Worm (Caenorhabditis elegans) whole organism, young adult: ENCODE data around the gene F54H5.3.
A peak's percentile ranks its signal among the peaks of the same experiment; 100 is the strongest.

ENCODE experiments used
- B0019.2 ChIP-seq: fragments of 200-800 bp; sonication (Bioruptor generic); conservative IDR thresholded peaks from 2 replicates; pipeline ENCODE4 v1.3.6; 2022; ENCODE audit warnings: missing genetic modification reagents, missing genetic modification characterization, missing compliant biosample characterization
- B0336.3 ChIP-seq: fragments of 200-800 bp; sonication (Bioruptor generic); IDR thresholded peaks from 2 replicates; pipeline ENCODE4 v1.3.6; 2022; ENCODE audit warnings: missing genetic modification characterization, missing compliant biosample characterization
- C06A6.2 ChIP-seq: fragments of 200-800 bp; sonication (Bioruptor generic); conservative IDR thresholded peaks from 2 replicates; pipeline ENCODE4 v1.3.6; 2022; ENCODE audit warnings: missing genetic modification characterization, missing compliant biosample characterization
- D2030.7 ChIP-seq: fragments of 200-800 bp; sonication (Bioruptor generic); IDR thresholded peaks from 2 replicates; pipeline ENCODE4 v1.3.6; 2022; ENCODE audit warnings: missing genetic modification reagents, missing genetic modification characterization, missing compliant biosample characterization
- F10E7.11 ChIP-seq: sonication (generic microtip); optimal IDR thresholded peaks from 2 replicates; lab custom pipeline; 2017; ENCODE audit warnings: mild to moderate bottlenecking, missing genetic modification characterization, moderate library complexity, missing compliant biosample characterization
- F23B12.7 ChIP-seq: sonication (generic microtip); optimal IDR thresholded peaks from 2 replicates; lab custom pipeline; 2017; ENCODE audit warnings: missing genetic modification characterization, mild to moderate bottlenecking, missing compliant biosample characterization, antibody characterized with exemption, moderate library complexity; ENCODE audit not compliant: insufficient read depth
- F57A8.1 ChIP-seq: fragments of 200-800 bp; sonication (Bioruptor generic); optimal IDR thresholded peaks from 2 replicates; lab custom pipeline; 2018; ENCODE audit warnings: mild to moderate bottlenecking, missing genetic modification characterization, moderate library complexity, missing compliant biosample characterization
- F57C9.4 ChIP-seq: sonication (generic microtip); optimal IDR thresholded peaks from 2 replicates; lab custom pipeline; 2017; ENCODE audit warnings: mild to moderate bottlenecking, missing genetic modification characterization, missing compliant biosample characterization
- T07F8.4 ChIP-seq: sonication (generic microtip); optimal IDR thresholded peaks from 2 replicates; lab custom pipeline; 2016; ENCODE audit warnings: mild to moderate bottlenecking, missing genetic modification characterization, moderate library complexity, missing compliant biosample characterization
- T26A5.8 ChIP-seq: sonication (generic microtip); optimal IDR thresholded peaks from 2 replicates; lab custom pipeline; 2016; ENCODE audit warnings: missing genetic modification characterization, missing compliant biosample characterization
- Y53G8AR.9 ChIP-seq: fragments of 200-800 bp; sonication (Bioruptor generic); conservative IDR thresholded peaks from 2 replicates; pipeline ENCODE4 v1.3.6; 2022; ENCODE audit warnings: missing genetic modification reagents, missing genetic modification characterization, missing compliant biosample characterization
- Y95B8A.8 ChIP-seq: fragments of 200-800 bp; sonication (Bioruptor generic); IDR thresholded peaks from 2 replicates; pipeline ENCODE4 v1.3.6; 2022; ENCODE audit warnings: missing genetic modification reagents, missing genetic modification characterization, missing compliant biosample characterization
- aptf-3 ChIP-seq: fragments of 200-800 bp; sonication (Bioruptor generic); IDR thresholded peaks from 2 replicates; pipeline ENCODE4 v1.3.6; 2022; ENCODE audit warnings: missing genetic modification characterization, missing compliant biosample characterization
- attf-5 ChIP-seq: fragments of 200-800 bp; sonication (Bioruptor generic); optimal IDR thresholded peaks from 2 replicates; lab custom pipeline; 2018; ENCODE audit warnings: mild to moderate bottlenecking, missing genetic modification characterization, missing compliant biosample characterization
- bed-1 ChIP-seq: fragments of 200-800 bp; sonication (Bioruptor generic); IDR thresholded peaks from 2 replicates; pipeline ENCODE4 v1.3.6; 2022; ENCODE audit warnings: missing genetic modification reagents, missing genetic modification characterization, missing compliant biosample characterization
- bed-2 ChIP-seq: fragments of 200-800 bp; sonication (Bioruptor generic); IDR thresholded peaks from 2 replicates; pipeline ENCODE4 v1.3.6; 2022; ENCODE audit warnings: missing genetic modification reagents, missing genetic modification characterization, missing compliant biosample characterization
- ceh-100 ChIP-seq: fragments of 200-800 bp; sonication (Bioruptor generic); IDR thresholded peaks from 2 replicates; pipeline ENCODE4 v1.3.6; 2022; ENCODE audit warnings: missing genetic modification reagents, missing genetic modification characterization, missing compliant biosample characterization
- ceh-58 ChIP-seq: fragments of 200-800 bp; sonication (Bioruptor generic); IDR thresholded peaks from 2 replicates; pipeline ENCODE4 v1.3.6; 2022; ENCODE audit warnings: missing genetic modification characterization, missing compliant biosample characterization
- ceh-79 ChIP-seq: sonication (generic microtip); optimal IDR thresholded peaks from 2 replicates; lab custom pipeline; 2017; ENCODE audit warnings: mild to moderate bottlenecking, missing genetic modification characterization, missing compliant biosample characterization
- dox-1 ChIP-seq: fragments of 200-800 bp; sonication (Bioruptor generic); IDR thresholded peaks from 2 replicates; pipeline ENCODE4 v1.3.6; 2022; ENCODE audit warnings: missing genetic modification reagents, missing genetic modification characterization, missing compliant biosample characterization
- efl-1 ChIP-seq: fragments of 150-350 bp; optimal IDR thresholded peaks from 2 replicates; lab custom pipeline; 2014; ENCODE audit warnings: missing biosample characterization, missing genetic modification reagents, missing genetic modification characterization
- egl-18 ChIP-seq: fragments of 200-800 bp; sonication (Bioruptor generic); IDR thresholded peaks from 2 replicates; pipeline ENCODE4 v1.3.6; 2022; ENCODE audit warnings: missing genetic modification reagents, missing genetic modification characterization, missing compliant biosample characterization
- gei-17 ChIP-seq: fragments of 200-800 bp; sonication (Bioruptor generic); optimal IDR thresholded peaks from 2 replicates; lab custom pipeline; 2018; ENCODE audit warnings: mild to moderate bottlenecking, missing genetic modification characterization, missing compliant biosample characterization
- hlh-26 ChIP-seq: fragments of 200-800 bp; sonication (Bioruptor generic); conservative IDR thresholded peaks from 2 replicates; pipeline ENCODE4 v1.3.6; 2022; ENCODE audit warnings: missing genetic modification reagents, missing genetic modification characterization, missing compliant biosample characterization
- hmg-20 ChIP-seq: fragments of 200-800 bp; sonication (Bioruptor generic); IDR thresholded peaks from 2 replicates; pipeline ENCODE4 v1.3.6; 2022; ENCODE audit warnings: missing genetic modification reagents, missing genetic modification characterization, missing compliant biosample characterization
- lag-1 ChIP-seq: fragments of 200-800 bp; sonication (Bioruptor generic); IDR thresholded peaks from 2 replicates; pipeline ENCODE4 v1.3.6; 2022; ENCODE audit warnings: missing genetic modification reagents, missing genetic modification characterization, missing compliant biosample characterization
- lin-54 ChIP-seq: fragments of 200-800 bp; sonication (Bioruptor generic); optimal IDR thresholded peaks from 2 replicates; lab custom pipeline; 2018; ENCODE audit warnings: mild to moderate bottlenecking, missing genetic modification characterization, missing compliant biosample characterization
- lir-1 ChIP-seq: fragments of 200-800 bp; sonication (Bioruptor generic); conservative IDR thresholded peaks from 2 replicates; pipeline ENCODE4 v1.3.6; 2022; ENCODE audit warnings: missing genetic modification reagents, missing genetic modification characterization, missing compliant biosample characterization
- lsl-1 ChIP-seq: fragments of 200-800 bp; sonication (Bioruptor generic); optimal IDR thresholded peaks from 2 replicates; lab custom pipeline; 2018; ENCODE audit warnings: mild to moderate bottlenecking, missing genetic modification characterization, moderate library complexity, missing compliant biosample characterization
- lsy-27 ChIP-seq: sonication (generic microtip); optimal IDR thresholded peaks from 2 replicates; lab custom pipeline; 2017; ENCODE audit warnings: missing genetic modification characterization, mild to moderate bottlenecking, missing compliant biosample characterization, antibody characterized with exemption, missing genotype, borderline replicate concordance; ENCODE audit not compliant: insufficient read depth
- madf-8 ChIP-seq: fragments of 200-800 bp; sonication (Bioruptor generic); conservative IDR thresholded peaks from 2 replicates; pipeline ENCODE4 v1.3.6; 2022; ENCODE audit warnings: missing genetic modification reagents, missing genetic modification characterization, missing compliant biosample characterization
- mcd-1 ChIP-seq: fragments of 200-800 bp; sonication (Bioruptor generic); IDR thresholded peaks from 2 replicates; pipeline ENCODE4 v1.3.6; 2022; ENCODE audit warnings: missing genetic modification reagents, missing genetic modification characterization, missing compliant biosample characterization
- mel-28 ChIP-seq: sonication (generic microtip); optimal IDR thresholded peaks from 2 replicates; lab custom pipeline; 2016; ENCODE audit warnings: borderline replicate concordance, mild to moderate bottlenecking, missing genetic modification characterization, missing compliant biosample characterization
- mes-4 ChIP-seq: sonication (generic microtip); optimal IDR thresholded peaks from 2 replicates; lab custom pipeline; 2016; ENCODE audit warnings: missing genotype, missing genetic modification characterization, missing compliant biosample characterization
- mxl-1 ChIP-seq: sonication (generic microtip); optimal IDR thresholded peaks from 2 replicates; lab custom pipeline; 2016; ENCODE audit warnings: missing genetic modification characterization, missing compliant biosample characterization
- nhr-179 ChIP-seq: sonication (generic microtip); optimal IDR thresholded peaks from 2 replicates; lab custom pipeline; 2016; ENCODE audit warnings: mild to moderate bottlenecking, missing genetic modification characterization, missing compliant biosample characterization
- nhr-27 ChIP-seq: fragments of 200-800 bp; sonication (Bioruptor generic); optimal IDR thresholded peaks from 2 replicates; lab custom pipeline; 2018; ENCODE audit warnings: mild to moderate bottlenecking, missing genetic modification characterization, moderate library complexity, missing compliant biosample characterization
- pha-4 ChIP-seq: fragments of 150-350 bp; sonication (generic microtip); optimal IDR thresholded peaks from 2 replicates; lab custom pipeline; 2014; ENCODE audit warnings: missing biosample characterization, missing genetic modification reagents, missing genetic modification characterization
- snpc-4 ChIP-seq, 5 experiments: fragments of 150-350 bp in 1 of 5; sonication (generic microtip) in 4 of 5; optimal IDR thresholded peaks; 2 replicates each; lab custom pipeline; 2014 to 2018; ENCODE audit warnings: missing genetic modification characterization in 5 of 5, missing biosample characterization in 3 of 5, antibody characterized with exemption in 2 of 5, mild to moderate bottlenecking in 2 of 5, missing compliant biosample characterization in 2 of 5, missing genotype in 2 of 5, moderate library complexity in 2 of 5, missing genetic modification reagents in 1 of 5
- sptf-2 ChIP-seq: fragments of 200-800 bp; sonication (Bioruptor generic); optimal IDR thresholded peaks from 2 replicates; lab custom pipeline; 2018; ENCODE audit warnings: mild to moderate bottlenecking, missing genetic modification characterization, missing compliant biosample characterization
- tbp1 ChIP-seq: fragments of 200-800 bp; sonication (Bioruptor generic); optimal IDR thresholded peaks from 2 replicates; lab custom pipeline; 2018; ENCODE audit warnings: mild to moderate bottlenecking, missing genetic modification characterization, missing compliant biosample characterization
- tlf-1 ChIP-seq: fragments of 200-800 bp; sonication (Bioruptor generic); optimal IDR thresholded peaks from 2 replicates; lab custom pipeline; 2018; ENCODE audit warnings: mild to moderate bottlenecking, missing genetic modification characterization, missing compliant biosample characterization
- unc-130 ChIP-seq: sonication (generic microtip); optimal IDR thresholded peaks from 2 replicates; lab custom pipeline; 2016; ENCODE audit warnings: missing genetic modification reagents, missing genetic modification characterization, missing compliant biosample characterization
- ztf-28 ChIP-seq: fragments of 200-800 bp; sonication (Bioruptor generic); IDR thresholded peaks from 2 replicates; pipeline ENCODE4 v1.3.6; 2022; ENCODE audit warnings: missing genetic modification reagents, missing genetic modification characterization, missing compliant biosample characterization

F54H5.3 gene

DNA sequence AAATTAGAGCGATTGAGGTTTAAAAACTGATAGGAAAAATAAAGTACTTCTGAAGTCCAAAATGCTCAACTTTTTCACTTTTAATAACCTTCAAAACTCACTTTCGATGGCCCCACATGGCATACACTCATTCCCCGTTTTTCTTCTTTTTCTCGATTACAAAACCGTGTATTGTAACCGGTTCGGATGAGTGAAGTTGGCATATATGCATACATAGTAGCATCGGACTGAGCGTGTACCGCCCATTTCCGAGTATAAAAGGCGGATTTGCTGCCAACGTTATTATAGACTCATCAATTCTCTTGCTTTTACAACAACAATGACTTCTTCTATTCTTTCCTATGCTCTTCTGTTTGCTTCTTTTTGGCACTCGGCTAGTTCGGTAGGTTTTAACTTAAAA lies 39.2 kb upstream of the F54H5.3 start, which contains the start of gene C56C10.4:
TSS of gene C56C10.4 (plus strand) at position 301 of the 400 bp plus-strand sequence.
- no peak for TF ChIP-seq C06A6.2
- no peak for TF ChIP-seq nhr-27 (tag; lab: Kevin White, UChicago)
- no peak for TF ChIP-seq F57C9.4 (tag; lab: Kevin White, UChicago)
- TF ChIP-seq gei-17 (GFP tag; lab: Kevin White, UChicago): no peak
- no peak for TF ChIP-seq egl-18 (GFP tag; lab: Robert Waterston, UW)
- no peak for TF ChIP-seq F57A8.1 (GFP tag; lab: Kevin White, UChicago)
- no peak for TF ChIP-seq mxl-1
- no peak for TF ChIP-seq attf-5 (GFP tag; lab: Kevin White, UChicago)
- no peak for TF ChIP-seq ceh-79 (tag; lab: Kevin White, UChicago)
- no peak for TF ChIP-seq lag-1 (GFP tag; lab: Robert Waterston, UW)
- TF ChIP-seq Y53G8AR.9: no peak
- TF ChIP-seq T07F8.4 (tag; lab: Kevin White, UChicago): no peak
- no peak for TF ChIP-seq tlf-1 (GFP tag; lab: Kevin White, UChicago)
- TF ChIP-seq nhr-179 (tag; lab: Kevin White, UChicago): no peak
- no peak for TF ChIP-seq Y95B8A.8 (GFP tag; lab: Robert Waterston, UW)
- no peak for TF ChIP-seq ceh-100 (GFP tag; lab: Robert Waterston, UW)
- TF ChIP-seq bed-1 (GFP tag; lab: Robert Waterston, UW): no peak
- no peak for TF ChIP-seq F23B12.7 (tag; lab: Kevin White, UChicago)
- TF ChIP-seq, all 124 proteins: peak for 0

DNA sequence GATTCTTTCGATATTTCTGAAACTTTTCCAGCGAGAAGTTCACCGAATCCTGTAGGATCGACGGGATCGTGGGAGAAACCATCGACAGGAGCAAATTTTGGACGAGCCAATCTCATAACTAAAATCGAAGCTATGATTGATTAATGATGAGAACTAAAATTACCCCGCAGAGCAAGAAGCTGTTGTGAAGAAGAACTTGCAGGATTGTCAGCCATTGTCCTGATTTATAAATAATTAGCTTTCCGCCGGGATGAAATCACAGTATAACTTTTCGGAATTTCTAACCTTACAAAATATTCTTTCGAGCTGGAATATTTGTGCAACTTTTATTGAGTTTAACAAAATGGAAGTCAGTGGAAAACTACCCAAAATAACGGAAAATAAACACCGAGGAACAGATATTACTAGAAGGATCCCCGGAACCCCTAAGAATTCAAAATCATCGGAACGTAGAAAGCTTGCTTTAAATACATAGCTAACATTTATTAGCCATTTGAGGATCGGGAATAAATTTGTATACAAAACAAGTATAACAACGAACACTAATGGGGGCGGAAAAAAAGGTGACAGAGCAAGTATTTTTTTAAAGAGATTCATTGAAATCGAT lies 34.6 kb upstream of the F54H5.3 start, which contains the start of gene C56C10.7:
TSS of gene C56C10.7 (minus strand) at position 312 of the 607 bp plus-strand sequence.
- TF ChIP-seq efl-1 (GFP tag; lab: Kevin White, UChicago) (no peak), C06A6.2 (no peak), lin-54 (peak; percentile 79), tlf-1 (GFP tag; lab: Kevin White, UChicago) (peak; percentile 87), hlh-26 (GFP tag; lab: Robert Waterston, UW) (no peak), mxl-1 (peak; percentile 10), tbp1 (peak; percentile 63), aptf-3 (peak; percentile 60; the same call in 1 of the 2 replicates), lsy-27 (tag; lab: Kevin White, UChicago) (no peak), unc-130 (GFP tag; lab: Kevin White, UChicago) (peak; percentile 57), mel-28 (tag; lab: Kevin White, UChicago) (no peak), T26A5.8 (no peak), mes-4 (tag; lab: Kevin White, UChicago) (peak; percentile 13), B0019.2 (GFP tag; lab: Robert Waterston, UW) (0 out of 2 replicates have a peak, but pooled peaks have one; percentile 4), ztf-28 (GFP tag; lab: Robert Waterston, UW) (no peak), madf-8 (GFP tag; lab: Robert Waterston, UW) (peak; percentile 39; the same call in 1 of the 2 replicates), snpc-4 (GFP tag; optimal IDR thresholded peaks at IDR 0.05; lab: Kevin White, UChicago) (peak; percentile 44), snpc-4 (tag; optimal IDR thresholded peaks at IDR 0.05; lab: Kevin White, UChicago) (peak in 2 of 4 experiments; percentile 30 to 61), lir-1 (GFP tag; lab: Robert Waterston, UW) (0 out of 2 replicates have a peak, but pooled peaks have one; percentile 30), lsl-1 (GFP tag; lab: Kevin White, UChicago) (peak; percentile 17), B0336.3 (GFP tag; lab: Robert Waterston, UW) (peak; percentile 94), D2030.7 (peak; percentile 36; the same call in 1 of the 2 replicates), egl-18 (GFP tag; lab: Robert Waterston, UW) (no peak), F10E7.11 (tag; lab: Kevin White, UChicago) (peak; percentile 53), sptf-2 (GFP tag; lab: Kevin White, UChicago) (no peak), dox-1 (GFP tag; lab: Robert Waterston, UW) (no peak; the same call in 1 of the 2 replicates), hmg-20 (GFP tag; lab: Robert Waterston, UW) (0 out of 2 replicates have a peak, but pooled peaks have one; percentile 23), Y53G8AR.9 (peak; percentile 90), mcd-1 (GFP tag; lab: Robert Waterston, UW) (peak; percentile 44), pha-4 (tag; lab: Kevin White, UChicago) (no peak), nhr-27 (tag; lab: Kevin White, UChicago) (peak; percentile 49), F23B12.7 (tag; lab: Kevin White, UChicago) (no peak), ceh-58 (GFP tag; lab: Robert Waterston, UW) (peak; percentile 76; the same call in 1 of the 2 replicates), bed-2 (no peak)
